Fruit fly (Drosophila melanogaster) whole organism, prepupa: ENCODE results near the gene CG33252.
A peak's percentile ranks its signal among the peaks of the same experiment; 100 is the strongest.

Experiments
- Blimp-1 ChIP-seq: fragments of 200-800 bp; sonication (Bioruptor generic); optimal IDR thresholded peaks from 3 replicates; lab custom pipeline; 2017; ENCODE audit warnings: missing biosample characterization, missing genetic modification characterization, mild to moderate bottlenecking, moderate library complexity, missing genetic modification reagents
- CG10669 ChIP-seq: fragments of 200-800 bp; sonication (Bioruptor generic); optimal IDR thresholded peaks from 3 replicates; lab custom pipeline; 2018; ENCODE audit warnings: missing biosample characterization, mild to moderate bottlenecking, missing genetic modification characterization, moderate library complexity
- CG11762 ChIP-seq: fragments of 200-800 bp; sonication (Bioruptor generic); optimal IDR thresholded peaks from 3 replicates; lab custom pipeline; 2016; ENCODE audit warnings: missing biosample characterization, missing genetic modification characterization; ENCODE audit not compliant: insufficient read depth
- CG11902 ChIP-seq: fragments of 200-800 bp; sonication (Bioruptor generic); optimal IDR thresholded peaks from 3 replicates; lab custom pipeline; 2016; ENCODE audit warnings: missing biosample characterization, missing genetic modification characterization
- CG15336 ChIP-seq: fragments of 200-800 bp; sonication (Bioruptor generic); IDR thresholded peaks from 2 replicates; pipeline ENCODE4 v1.3.6; 2022; ENCODE audit warnings: missing biosample characterization, missing genetic modification characterization
- CG1621 ChIP-seq: fragments of 200-800 bp; sonication (Bioruptor generic); optimal IDR thresholded peaks from 3 replicates; lab custom pipeline; 2018; ENCODE audit warnings: missing biosample characterization, mild to moderate bottlenecking, missing genetic modification characterization
- CG3032 ChIP-seq: fragments of 200-800 bp; optimal IDR thresholded peaks from 2 replicates; lab custom pipeline; 2019; ENCODE audit warnings: missing biosample characterization, mild to moderate bottlenecking, missing genetic modification characterization, moderate library complexity
- CG31627 ChIP-seq: fragments of 200-800 bp; sonication (Bioruptor generic); optimal IDR thresholded peaks from 3 replicates; lab custom pipeline; 2016; ENCODE audit warnings: missing biosample characterization, missing genetic modification characterization
- CG3919 ChIP-seq: fragments of 200-800 bp; sonication (Bioruptor generic); optimal IDR thresholded peaks from 3 replicates; lab custom pipeline; 2016; ENCODE audit warnings: missing biosample characterization, missing genetic modification characterization
- CG4318 ChIP-seq: fragments of 200-800 bp; sonication (Bioruptor generic); optimal IDR thresholded peaks from 3 replicates; lab custom pipeline; 2017; ENCODE audit warnings: missing biosample characterization, mild to moderate bottlenecking, missing genetic modification characterization
- CG6163 ChIP-seq: fragments of 200-800 bp; sonication (Bioruptor generic); IDR thresholded peaks from 3 replicates; pipeline ENCODE4 v1.3.6; 2022; ENCODE audit warnings: missing biosample characterization, missing genetic modification characterization
- CG6276 ChIP-seq: fragments of 200-800 bp; sonication (Bioruptor generic); optimal IDR thresholded peaks from 2 replicates; lab custom pipeline; 2017; ENCODE audit warnings: missing biosample characterization, mild to moderate bottlenecking, missing genetic modification characterization
- CG6808 ChIP-seq: fragments of 200-800 bp; sonication (Bioruptor generic); optimal IDR thresholded peaks from 3 replicates; lab custom pipeline; 2017; ENCODE audit warnings: missing biosample characterization, missing genetic modification characterization, mild to moderate bottlenecking, moderate library complexity, missing genetic modification reagents
- CG6854 ChIP-seq: fragments of 200-800 bp; sonication (Bioruptor generic); optimal IDR thresholded peaks from 2 replicates; lab custom pipeline; 2017; ENCODE audit warnings: missing biosample characterization, mild to moderate bottlenecking, missing genetic modification characterization
- CG8632 ChIP-seq: fragments of 200-800 bp; sonication (Bioruptor generic); optimal IDR thresholded peaks from 3 replicates; lab custom pipeline; 2016; ENCODE audit warnings: missing biosample characterization, missing genetic modification characterization
- CG9139 ChIP-seq: fragments of 200-800 bp; sonication (Bioruptor generic); optimal IDR thresholded peaks from 3 replicates; lab custom pipeline; 2017; ENCODE audit warnings: missing biosample characterization, mild to moderate bottlenecking, missing genetic modification characterization
- Eip78C ChIP-seq: fragments of 200-800 bp; sonication (Bioruptor generic); peaks from one replicate; lab custom pipeline; 2016; ENCODE audit warnings: missing biosample characterization, missing genetic modification characterization
- Ets21C ChIP-seq: fragments of 200-800 bp; sonication (Bioruptor generic); optimal IDR thresholded peaks from 3 replicates; lab custom pipeline; 2016; ENCODE audit warnings: missing biosample characterization, missing genetic modification characterization
- Hr4 ChIP-seq: fragments of 200-800 bp; sonication (Bioruptor generic); optimal IDR thresholded peaks from 3 replicates; lab custom pipeline; 2016; ENCODE audit warnings: missing biosample characterization, missing genetic modification characterization
- Lpt ChIP-seq: fragments of 200-800 bp; sonication (Bioruptor generic); optimal IDR thresholded peaks from 3 replicates; lab custom pipeline; 2016; ENCODE audit warnings: missing biosample characterization, missing genetic modification characterization
- Smox ChIP-seq: fragments of 200-800 bp; sonication (Bioruptor generic); optimal IDR thresholded peaks from 3 replicates; lab custom pipeline; 2016; ENCODE audit warnings: missing biosample characterization, missing genetic modification characterization
- Sox102F ChIP-seq: fragments of 200-800 bp; sonication (Bioruptor generic); optimal IDR thresholded peaks from 2 replicates; lab custom pipeline; 2016; ENCODE audit warnings: missing biosample characterization, mild to moderate bottlenecking, missing genetic modification characterization
- Sox14 ChIP-seq: fragments of 200-800 bp; sonication (Bioruptor generic); optimal IDR thresholded peaks from 3 replicates; lab custom pipeline; 2016; ENCODE audit warnings: missing biosample characterization, missing genetic modification characterization
- Sox15 ChIP-seq: fragments of 200-800 bp; sonication (Bioruptor generic); optimal IDR thresholded peaks from 3 replicates; lab custom pipeline; 2016; ENCODE audit warnings: missing biosample characterization, missing genetic modification characterization
- acj6 ChIP-seq: fragments of 200-800 bp; sonication (Bioruptor generic); optimal IDR thresholded peaks from 3 replicates; lab custom pipeline; 2016; ENCODE audit warnings: missing biosample characterization, missing genetic modification characterization
- esn ChIP-seq: fragments of 200-800 bp; sonication (Bioruptor generic); optimal IDR thresholded peaks from 2 replicates; lab custom pipeline; 2016; ENCODE audit warnings: missing biosample characterization, mild to moderate bottlenecking, missing genetic modification characterization, moderate library complexity
- fd59A ChIP-seq: fragments of 200-800 bp; sonication (Bioruptor generic); optimal IDR thresholded peaks from 2 replicates; lab custom pipeline; 2017; ENCODE audit warnings: missing biosample characterization, mild to moderate bottlenecking, missing genetic modification characterization, missing genetic modification reagents
- fd85E ChIP-seq: fragments of 200-800 bp; sonication (Bioruptor generic); optimal IDR thresholded peaks from 3 replicates; lab custom pipeline; 2016; ENCODE audit warnings: missing biosample characterization, missing genetic modification characterization
- fkh ChIP-seq: fragments of 200-800 bp; sonication (Bioruptor generic); optimal IDR thresholded peaks from 3 replicates; lab custom pipeline; 2017; ENCODE audit warnings: missing biosample characterization, mild to moderate bottlenecking, missing genetic modification characterization, moderate library complexity
- lz ChIP-seq: fragments of 200-800 bp; sonication (Bioruptor generic); optimal IDR thresholded peaks from 3 replicates; lab custom pipeline; 2016; ENCODE audit warnings: missing biosample characterization, missing genetic modification characterization
- net ChIP-seq: fragments of 200-800 bp; sonication (Bioruptor generic); optimal IDR thresholded peaks from 3 replicates; lab custom pipeline; 2016; ENCODE audit warnings: missing biosample characterization, missing genetic modification characterization
- spab ChIP-seq: fragments of 200-800 bp; sonication (Bioruptor generic); optimal IDR thresholded peaks from 2 replicates; lab custom pipeline; 2017; ENCODE audit warnings: missing biosample characterization, mild to moderate bottlenecking, missing genetic modification characterization, missing genetic modification reagents
- ss ChIP-seq, 2 experiments: fragments of 200-800 bp; sonication (Bioruptor generic); optimal IDR thresholded peaks; 2 replicates in 1 of 2; 3 replicates in 1 of 2; lab custom pipeline; 2017 to 2018; ENCODE audit warnings: mild to moderate bottlenecking in 2 of 2, missing biosample characterization in 2 of 2, missing genetic modification characterization in 2 of 2, moderate library complexity in 1 of 2
- svp ChIP-seq: fragments of 200-800 bp; sonication (Bioruptor generic); peaks from one replicate; lab custom pipeline; 2016; ENCODE audit warnings: missing biosample characterization, missing genetic modification characterization
- topi ChIP-seq: fragments of 200-800 bp; sonication (Bioruptor generic); optimal IDR thresholded peaks from 3 replicates; lab custom pipeline; 2016; ENCODE audit warnings: missing biosample characterization, missing genetic modification characterization
- vri ChIP-seq: fragments of 200-800 bp; sonication (Bioruptor generic); optimal IDR thresholded peaks from 3 replicates; lab custom pipeline; 2016; ENCODE audit warnings: missing biosample characterization, mild to moderate bottlenecking, missing genetic modification characterization

CG33252 gene

dm6 chrX:16923503-16923902 lies 26.5 kb upstream of the CG33252 start:
- TF ChIP-seq Eip78C (GFP tag; lab: Kevin White, UChicago) (peak; percentile 29), esn (GFP tag; lab: Kevin White, UChicago) (no peak), Smox (GFP tag; lab: Kevin White, UChicago) (no peak), Lpt (no peak), CG10669 (GFP tag; lab: Kevin White, UChicago) (no peak), CG11902 (GFP tag; lab: Kevin White, UChicago) (no peak), Blimp-1 (GFP tag; lab: Kevin White, UChicago) (no peak), CG31627 (GFP tag; lab: Kevin White, UChicago) (no peak), CG6276 (GFP tag; lab: Kevin White, UChicago) (no peak), CG9139 (GFP tag; lab: Kevin White, UChicago) (no peak), CG6808 (GFP tag; lab: Kevin White, UChicago) (no peak), CG6163 (GFP tag; lab: Robert Waterston, UW) (no peak), svp (GFP tag; lab: Kevin White, UChicago) (peak; percentile 62), CG8632 (GFP tag; lab: Kevin White, UChicago) (no peak), fd59A (GFP tag; lab: Kevin White, UChicago) (no peak), net (GFP tag; lab: Kevin White, UChicago) (no peak), Hr4 (GFP tag; lab: Kevin White, UChicago) (no peak), acj6 (no peak), fkh (GFP tag; lab: Kevin White, UChicago) (peak; percentile 2), CG6854 (GFP tag; lab: Kevin White, UChicago) (no peak)

- TF ChIP-seq svp (GFP tag; lab: Kevin White, UChicago): peak; percentile 78
- no peak for TF ChIP-seq topi (GFP tag; lab: Kevin White, UChicago)
- no peak for TF ChIP-seq Blimp-1 (GFP tag; lab: Kevin White, UChicago)
- no peak for TF ChIP-seq CG3919
- no peak for TF ChIP-seq CG4318 (GFP tag; lab: Kevin White, UChicago)
Observed at dm6 chrX:16922626-16923025, 25.6 kb upstream of the CG33252 start.

dm6 chrX:16920682-16921286 lies 23.8 kb upstream of the CG33252 start:
- TF ChIP-seq Blimp-1 (GFP tag; lab: Kevin White, UChicago) (no peak), Ets21C (GFP tag; lab: Kevin White, UChicago) (no peak), CG15336 (no peak), spab (GFP tag; lab: Kevin White, UChicago) (no peak), lz (no peak), Sox14 (GFP tag; lab: Kevin White, UChicago) (no peak), CG6163 (GFP tag; lab: Robert Waterston, UW) (no peak), Sox15 (GFP tag; lab: Kevin White, UChicago) (no peak), Sox102F (no peak), fd85E (GFP tag; lab: Kevin White, UChicago) (no peak), ss (GFP tag; optimal IDR thresholded peaks at IDR 0.05; lab: Kevin White, UChicago) (no peak)

dm6 chrX:16918767-16919336 lies 21.9 kb upstream of the CG33252 start:
- TF ChIP-seq svp (GFP tag; lab: Kevin White, UChicago): peak; percentile 40
- TF ChIP-seq spab (GFP tag; lab: Kevin White, UChicago): no peak
- TF ChIP-seq vri: peak; percentile 70

- peak; percentile 25 for TF ChIP-seq CG10669 (GFP tag; lab: Kevin White, UChicago)
- peak in 1 of 2 experiments; percentile 35 for TF ChIP-seq ss (GFP tag; optimal IDR thresholded peaks at IDR 0.05; lab: Kevin White, UChicago)
- peak; percentile 16 for TF ChIP-seq vri
- TF ChIP-seq fkh (GFP tag; lab: Kevin White, UChicago): peak; percentile 71
- no peak for TF ChIP-seq CG3032 (tag; lab: Kevin White, UChicago)
- no peak for TF ChIP-seq CG3919
- TF ChIP-seq CG11762 (GFP tag; lab: Kevin White, UChicago): no peak
- TF ChIP-seq Eip78C (GFP tag; lab: Kevin White, UChicago): peak; percentile 65
- no peak for TF ChIP-seq esn (GFP tag; lab: Kevin White, UChicago)
- peak; percentile 1 for TF ChIP-seq CG1621
- peak; percentile 54 for TF ChIP-seq svp (GFP tag; lab: Kevin White, UChicago)
- peak; percentile 11 for TF ChIP-seq CG6808 (GFP tag; lab: Kevin White, UChicago)
- no peak for TF ChIP-seq Sox102F
Observed at dm6 chrX:16917462-16917861, 20.5 kb upstream of the CG33252 start.
